Fruit fly (Drosophila melanogaster) S2 (cell line): ENCODE results near the gene CG17919.

Source experiments
- CG8478 ChIP-seq: fragments of >200 bp; optimal IDR thresholded peaks from 2 replicates; lab custom pipeline; 2018
- CTCF ChIP-seq, 2 experiments: fragments of >200 bp; optimal IDR thresholded peaks; 2 replicates each; lab custom pipeline; 2018

dm6 chr3R:6351696-6352378 is 8.0 kb downstream of the CG17919 start:
- TF ChIP-seq CG8478 (lab: Kevin White, UChicago) (no peak), CTCF (optimal IDR thresholded peaks at IDR 0.05; lab: Kevin White, UChicago) (no peak)
